Worm (Caenorhabditis elegans): ENCODE measurements around the gene srb-1.

srb-1 gene

DNA sequence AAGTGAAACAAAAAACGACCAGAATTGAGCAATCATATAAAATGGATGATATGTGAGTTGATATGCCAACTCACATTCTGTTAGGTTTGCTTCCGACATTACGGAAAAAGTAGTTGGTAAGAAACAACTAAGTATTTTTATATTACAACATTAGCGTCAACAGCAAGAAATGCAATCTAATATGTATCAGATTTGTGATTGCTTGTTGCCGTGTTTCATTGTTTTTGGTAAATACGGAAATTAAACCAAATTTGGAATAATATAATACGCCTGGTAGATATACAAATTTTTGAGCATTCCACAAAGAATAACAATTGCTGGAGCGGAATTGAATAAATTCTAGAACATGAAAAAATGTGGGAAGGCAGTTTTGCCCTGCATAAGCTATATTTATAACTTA lies 16.3 kb downstream of the srb-1 start, which contains the start of gene srb-12:
Gene srb-12 (minus strand): TSS at position 101 of the 400 bp plus-strand sequence.
- TF ChIP-seq elt-3 (tag; optimal IDR thresholded peaks at IDR 0.05) (no peak), ceh-43 (GFP tag; optimal IDR thresholded peaks at IDR 0.05) (no peak), mep-1 (tag; optimal IDR thresholded peaks at IDR 0.05) (no peak), M03D4.4 (tag; optimal IDR thresholded peaks at IDR 0.05) (no peak), lin-13 (tag; optimal IDR thresholded peaks at IDR 0.05) (no peak), sptf-1 (tag; optimal IDR thresholded peaks at IDR 0.05) (no peak), drap-1 (GFP tag; optimal IDR thresholded peaks at IDR 0.05) (no peak), zip-8 (tag; optimal IDR thresholded peaks at IDR 0.05) (no peak), mab-5 (tag; optimal IDR thresholded peaks at IDR 0.05) (no peak)

DNA sequence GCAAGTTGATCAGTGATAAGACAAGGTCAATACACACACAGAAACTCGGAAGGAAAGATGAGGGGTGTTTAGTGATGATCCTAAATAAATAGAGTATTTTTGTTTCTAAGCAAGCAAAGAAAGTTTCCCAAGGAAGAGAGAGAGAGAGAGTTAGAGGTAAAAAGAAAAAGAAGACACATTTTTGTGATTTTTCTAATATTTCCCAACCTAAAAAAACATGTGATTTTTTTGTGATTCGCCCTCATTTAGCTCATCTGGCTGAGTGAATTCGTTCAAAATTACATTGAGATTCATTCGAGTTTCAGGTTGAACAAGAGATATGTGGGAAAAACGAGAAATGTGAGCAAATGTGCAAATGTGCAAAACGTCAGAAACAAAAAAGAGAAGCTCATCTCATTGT lies 20.0 kb downstream of the srb-1 start, which contains the start of gene srb-16:
Gene srb-16 (minus strand): TSS at position 101 of the 400 bp plus-strand sequence.
- no peak for TF ChIP-seq unc-120 (tag; optimal IDR thresholded peaks at IDR 0.05; ENCODE audit: poor library complexity, severe bottlenecking)

DNA sequence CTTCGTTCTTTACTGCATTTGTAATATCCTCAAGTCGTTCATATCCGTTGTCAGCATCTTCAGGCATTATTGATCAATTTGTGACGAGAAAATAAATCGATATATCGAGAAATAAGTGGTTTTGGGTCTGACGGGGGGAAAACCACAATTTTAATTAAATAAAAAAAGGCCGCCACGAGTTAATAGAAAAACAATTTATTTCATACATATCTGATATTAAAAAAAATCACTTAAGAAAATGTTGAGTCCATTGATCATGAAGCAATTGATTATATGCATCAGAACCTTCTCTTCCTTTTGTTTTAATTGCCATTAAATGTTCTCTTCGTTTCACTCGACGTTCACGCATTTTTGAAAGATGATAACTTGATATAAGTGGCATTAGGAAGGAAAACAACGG lies 22.5 kb downstream of the srb-1 start, which contains the start of gene F58A6.5:
Gene F58A6.5 (minus strand): TSS at position 101 of the 400 bp plus-strand sequence.
- no peak for TF ChIP-seq hlh-1 (tag; optimal IDR thresholded peaks at IDR 0.05)
- TF ChIP-seq nhr-2 (tag; optimal IDR thresholded peaks at IDR 0.05) = no peak
- no peak for TF ChIP-seq lin-32 (GFP tag; optimal IDR thresholded peaks at IDR 0.05)
- TF ChIP-seq nhr-237 (tag; optimal IDR thresholded peaks at IDR 0.05) = no peak
- TF ChIP-seq flh-1 (GFP tag; optimal IDR thresholded peaks at IDR 0.05) = no peak
- no peak for TF ChIP-seq ztf-11 (tag; optimal IDR thresholded peaks at IDR 0.05)
- no peak for TF ChIP-seq elt-3 (tag; optimal IDR thresholded peaks at IDR 0.05)
- TF ChIP-seq lin-13 (tag; optimal IDR thresholded peaks at IDR 0.05) = no peak
- TF ChIP-seq zip-8 (tag; optimal IDR thresholded peaks at IDR 0.05) = no peak
- TF ChIP-seq unc-120 (tag; optimal IDR thresholded peaks at IDR 0.05; ENCODE audit: poor library complexity, severe bottlenecking) = no peak
- TF ChIP-seq mep-1 (tag; optimal IDR thresholded peaks at IDR 0.05) = no peak
- TF ChIP-seq bed-3 (GFP tag; optimal IDR thresholded peaks at IDR 0.05) = no peak
- TF ChIP-seq tbx-8 (GFP tag; optimal IDR thresholded peaks at IDR 0.05) = no peak
- no peak for TF ChIP-seq ceh-39 (tag; optimal IDR thresholded peaks at IDR 0.05)
- no peak for TF ChIP-seq sem-2 (GFP tag; optimal IDR thresholded peaks at IDR 0.05)
- no peak for TF ChIP-seq pha-4 (tag; optimal IDR thresholded peaks at IDR 0.05)

DNA sequence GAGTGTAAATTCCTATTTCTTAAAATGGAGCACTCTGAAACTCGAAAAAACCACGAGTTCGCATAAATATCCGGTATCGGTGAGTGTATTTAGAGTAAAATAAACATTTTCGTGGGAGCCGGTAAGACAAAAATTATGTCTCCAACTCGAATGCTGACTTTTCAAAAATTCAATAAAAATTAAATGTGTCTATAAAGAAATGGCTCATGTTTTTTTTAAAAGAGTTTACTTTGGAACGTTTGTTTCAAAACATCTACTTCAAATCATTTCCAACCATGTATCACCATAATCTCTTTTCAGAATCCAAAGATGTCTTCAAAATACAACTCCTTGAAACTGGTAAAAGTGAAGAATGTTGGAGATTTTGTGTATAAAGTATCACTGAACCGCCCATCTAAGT lies 28.2 kb downstream of the srb-1 start, which contains the start of gene F58A6.1:
Gene F58A6.1 (plus strand): TSS at position 301 of the 400 bp plus-strand sequence.
- no peak for TF ChIP-seq elt-1 (tag; optimal IDR thresholded peaks at IDR 0.05; ENCODE audit: borderline replicate concordance, insufficient read depth)
- TF ChIP-seq lin-13 (tag; optimal IDR thresholded peaks at IDR 0.05) = no peak
- TF ChIP-seq blmp-1 (tag; optimal IDR thresholded peaks at IDR 0.05) = no peak
- TF ChIP-seq cnd-1 (tag; optimal IDR thresholded peaks at IDR 0.05) = no peak

- TF ChIP-seq nhr-28 (tag; optimal IDR thresholded peaks at IDR 0.05) (no peak), ham-2 (GFP tag; optimal IDR thresholded peaks at IDR 0.05) (no peak)
Measured at ce11 chrII:5141945-5142514, 28.8 kb downstream of the srb-1 start, which contains the start of gene nas-29. TSS of gene nas-29 (minus strand) at chrII:5142036.

DNA sequence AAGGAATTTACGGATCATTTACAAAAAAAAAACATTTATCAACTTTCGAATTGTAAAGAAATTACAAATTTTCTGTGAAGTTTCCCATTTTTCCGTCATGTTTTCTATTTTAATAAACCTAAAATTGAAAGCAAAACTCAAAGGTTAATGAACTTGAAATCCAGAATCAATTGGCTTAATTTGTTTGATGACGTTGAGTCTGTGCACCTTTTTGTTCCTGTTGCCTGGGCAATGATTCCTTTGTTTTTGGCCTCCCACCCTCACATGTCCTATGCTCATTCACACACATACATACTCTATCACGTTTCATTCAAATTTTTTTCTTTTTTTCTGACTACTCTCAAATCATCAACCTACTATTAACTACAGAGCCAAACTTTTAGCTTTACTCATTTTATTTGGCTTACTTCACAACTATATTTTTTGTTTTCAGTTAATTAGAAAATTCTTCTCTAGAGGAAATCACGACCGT lies 34.5 kb downstream of the srb-1 start, which contains the start of gene F58A6.2:
Gene F58A6.2 (plus strand): TSS at position 422 of the 472 bp plus-strand sequence.
- TF ChIP-seq unc-39 (tag; optimal IDR thresholded peaks at IDR 0.05) (no peak), ceh-43 (GFP tag; optimal IDR thresholded peaks at IDR 0.05) (no peak), cnd-1 (tag; optimal IDR thresholded peaks at IDR 0.05) (no peak), nhr-12 (tag; optimal IDR thresholded peaks at IDR 0.05) (no peak), M03D4.4 (tag; optimal IDR thresholded peaks at IDR 0.05) (no peak), snpc-4 (tag; optimal IDR thresholded peaks at IDR 0.05) (no peak), mep-1 (tag; optimal IDR thresholded peaks at IDR 0.05) (no peak), sptf-1 (tag; optimal IDR thresholded peaks at IDR 0.05) (no peak), blmp-1 (tag; optimal IDR thresholded peaks at IDR 0.05) (no peak), nhr-2 (tag; optimal IDR thresholded peaks at IDR 0.05) (no peak), mab-5 (tag; optimal IDR thresholded peaks at IDR 0.05) (no peak)

Measured in whole organism, mixed stage, embryonic.